Fruit fly (Drosophila melanogaster) whole organism, prepupa: Measurements from ENCODE around the gene mtm.

Source experiments
- CG10631 ChIP-seq: fragments of 200-800 bp; sonication (Bioruptor generic); optimal IDR thresholded peaks from 2 replicates; lab custom pipeline; 2016; ENCODE audit warnings: missing biosample characterization, missing genetic modification characterization
- CG11294 ChIP-seq: fragments of 200-800 bp; sonication (Bioruptor generic); IDR thresholded peaks from 2 replicates; pipeline ENCODE4 v1.3.6; 2022; ENCODE audit warnings: missing biosample characterization, missing genetic modification characterization
- CG16779 ChIP-seq: fragments of 200-800 bp; sonication (Bioruptor generic); optimal IDR thresholded peaks from 3 replicates; lab custom pipeline; 2017; ENCODE audit warnings: missing biosample characterization, mild to moderate bottlenecking, missing genetic modification characterization
- CG6792 ChIP-seq: fragments of 200-800 bp; sonication (Bioruptor generic); optimal IDR thresholded peaks from 3 replicates; lab custom pipeline; 2016; ENCODE audit warnings: missing biosample characterization, missing genetic modification characterization
- CG8319 ChIP-seq: fragments of 200-800 bp; sonication (Bioruptor generic); optimal IDR thresholded peaks from 3 replicates; lab custom pipeline; 2016; ENCODE audit warnings: missing biosample characterization, missing genetic modification characterization
- Ets96B ChIP-seq: fragments of 200-800 bp; optimal IDR thresholded peaks from 2 replicates; lab custom pipeline; 2019; ENCODE audit warnings: missing biosample characterization, mild to moderate bottlenecking, missing genetic modification characterization, moderate library complexity
- dac ChIP-seq: fragments of 200-800 bp; sonication (Bioruptor generic); optimal IDR thresholded peaks from 2 replicates; lab custom pipeline; 2017; ENCODE audit warnings: missing biosample characterization, mild to moderate bottlenecking, missing genetic modification characterization
- fd85E ChIP-seq: fragments of 200-800 bp; sonication (Bioruptor generic); optimal IDR thresholded peaks from 3 replicates; lab custom pipeline; 2016; ENCODE audit warnings: missing biosample characterization, missing genetic modification characterization
- net ChIP-seq: fragments of 200-800 bp; sonication (Bioruptor generic); optimal IDR thresholded peaks from 3 replicates; lab custom pipeline; 2016; ENCODE audit warnings: missing biosample characterization, missing genetic modification characterization

dm6 chr2L:5988115-5989092, 48.4 kb downstream of the mtm start:
- TF ChIP-seq CG16779 (tag; lab: Kevin White, UChicago): no peak
- TF ChIP-seq CG10631 (GFP tag; lab: Kevin White, UChicago): no peak
- no peak for TF ChIP-seq fd85E (GFP tag; lab: Kevin White, UChicago)
- TF ChIP-seq dac (GFP tag; lab: Kevin White, UChicago): no peak
- TF ChIP-seq CG6792 (GFP tag; lab: Kevin White, UChicago): no peak
- no peak for TF ChIP-seq CG8319
- TF ChIP-seq net (GFP tag; lab: Kevin White, UChicago): no peak
- no peak for TF ChIP-seq CG11294 (GFP tag; lab: Robert Waterston, UW)
- TF ChIP-seq Ets96B (tag; lab: Kevin White, UChicago): no peak
